Fruit fly (Drosophila melanogaster) whole organism, wandering third instar larva: ENCODE data around the gene CG17944.

Experiments
- Abd-B ChIP-seq: fragments of >200 bp; optimal IDR thresholded peaks from 2 replicates; lab custom pipeline; 2017; ENCODE audit warnings: missing biosample characterization, missing genetic modification characterization
- CG9705 ChIP-seq: fragments of 200-800 bp; sonication (Bioruptor generic); optimal IDR thresholded peaks from 2 replicates; lab custom pipeline; 2018; ENCODE audit warnings: missing biosample characterization, mild to moderate bottlenecking, missing genetic modification characterization
- CrebA ChIP-seq: fragments of 200-800 bp; sonication (Bioruptor generic); optimal IDR thresholded peaks from 2 replicates; lab custom pipeline; 2016; ENCODE audit warnings: missing biosample characterization, mild to moderate bottlenecking, missing genetic modification characterization, borderline replicate concordance
- Dfd ChIP-seq: fragments of >200 bp; optimal IDR thresholded peaks from 2 replicates; lab custom pipeline; 2017; ENCODE audit warnings: missing biosample characterization, missing genetic modification characterization
- Dif ChIP-seq: fragments of 200-275, 200-300 bp; sonication (Bioruptor generic); optimal IDR thresholded peaks from 2 replicates; lab custom pipeline; 2018; ENCODE audit warnings: missing biosample characterization, missing genetic modification characterization; ENCODE audit not compliant: partially characterized antibody
- GATAd ChIP-seq: sonication (Bioruptor generic); optimal IDR thresholded peaks from 2 replicates; lab custom pipeline; 2016; ENCODE audit warnings: missing biosample characterization, missing genetic modification characterization
- Hr78 ChIP-seq: fragments of >200 bp; optimal IDR thresholded peaks from 2 replicates; lab custom pipeline; 2017; ENCODE audit warnings: missing biosample characterization, missing genetic modification characterization
- Jra ChIP-seq: sonication (Bioruptor generic); optimal IDR thresholded peaks from 2 replicates; lab custom pipeline; 2016; ENCODE audit warnings: missing biosample characterization, missing genetic modification characterization
- Myc ChIP-seq: fragments of >200 bp; optimal IDR thresholded peaks from 2 replicates; lab custom pipeline; 2017
- OdsH ChIP-seq: fragments of 200-800 bp; sonication (Bioruptor generic); optimal IDR thresholded peaks from 2 replicates; lab custom pipeline; 2016; ENCODE audit warnings: missing biosample characterization, mild to moderate bottlenecking, missing genetic modification characterization
- Sp1 ChIP-seq: fragments of 200-800 bp; sonication (Bioruptor generic); optimal IDR thresholded peaks from 3 replicates; lab custom pipeline; 2019; ENCODE audit warnings: missing biosample characterization, mild to moderate bottlenecking, missing genetic modification characterization, moderate library complexity
- Vsx2 ChIP-seq: fragments of 200-300, 225-300 bp; sonication (Bioruptor generic); optimal IDR thresholded peaks from 2 replicates; lab custom pipeline; 2018; ENCODE audit warnings: missing biosample characterization, missing genetic modification characterization; ENCODE audit not compliant: partially characterized antibody
- br ChIP-seq: fragments of 200-800 bp; sonication (Bioruptor generic); optimal IDR thresholded peaks from 2 replicates; lab custom pipeline; 2016; ENCODE audit warnings: missing biosample characterization, missing genetic modification characterization
- dl ChIP-seq, 2 experiments: fragments of 175-275, 200-275 bp in 1 of 2; fragments of 200-275 bp in 1 of 2; sonication (Bioruptor generic); optimal IDR thresholded peaks; lab custom pipeline; 2018; ENCODE audit warnings: mild to moderate bottlenecking in 2 of 2, missing biosample characterization in 2 of 2, missing genetic modification characterization in 2 of 2, moderate library complexity in 2 of 2; ENCODE audit not compliant: partially characterized antibody in 2 of 2, insufficient read depth in 1 of 2
- dmrt93B ChIP-seq: fragments of 200-800 bp; sonication (Bioruptor generic); optimal IDR thresholded peaks from 2 replicates; lab custom pipeline; 2018; ENCODE audit warnings: missing biosample characterization, mild to moderate bottlenecking, missing genetic modification characterization
- dsf ChIP-seq: sonication (Bioruptor generic); optimal IDR thresholded peaks from 2 replicates; lab custom pipeline; 2016; ENCODE audit warnings: missing biosample characterization, missing genetic modification characterization, borderline replicate concordance
- ey ChIP-seq: fragments of 200-800 bp; sonication (Bioruptor generic); optimal IDR thresholded peaks from 2 replicates; lab custom pipeline; 2016; ENCODE audit warnings: missing biosample characterization, missing genetic modification characterization
- foxo ChIP-seq, 2 experiments: fragments of 200-800 bp; sonication (Bioruptor generic); optimal IDR thresholded peaks; 2 replicates in 1 of 2; 3 replicates in 1 of 2; lab custom pipeline; 2016 to 2017; ENCODE audit warnings: missing biosample characterization in 2 of 2, missing genetic modification characterization in 2 of 2
- fru ChIP-seq: fragments of 200-800 bp; sonication (Bioruptor generic); optimal IDR thresholded peaks from 3 replicates; lab custom pipeline; 2016; ENCODE audit warnings: missing biosample characterization, mild to moderate bottlenecking, missing genetic modification characterization
- jim ChIP-seq: fragments of 175-275, 200-325 bp; sonication (Bioruptor generic); optimal IDR thresholded peaks from 2 replicates; lab custom pipeline; 2016; ENCODE audit warnings: missing biosample characterization, mild to moderate bottlenecking, missing genetic modification characterization
- lola ChIP-seq: fragments of >200 bp; optimal IDR thresholded peaks from 2 replicates; lab custom pipeline; 2017; ENCODE audit warnings: missing biosample characterization, missing genetic modification characterization
- pan ChIP-seq: fragments of >200 bp; optimal IDR thresholded peaks from 2 replicates; lab custom pipeline; 2017
- psq ChIP-seq: fragments of 200-800 bp; sonication (Bioruptor generic); optimal IDR thresholded peaks from 3 replicates; lab custom pipeline; 2017; ENCODE audit warnings: missing biosample characterization, mild to moderate bottlenecking, missing genetic modification characterization, moderate library complexity
- rgr ChIP-seq: fragments of 200-800 bp; sonication (Bioruptor generic); optimal IDR thresholded peaks from 3 replicates; lab custom pipeline; 2016; ENCODE audit warnings: missing biosample characterization, mild to moderate bottlenecking, missing genetic modification characterization
- sv ChIP-seq: fragments of 200-800 bp; sonication (Bioruptor generic); optimal IDR thresholded peaks from 3 replicates; lab custom pipeline; 2016; ENCODE audit warnings: missing biosample characterization, missing genetic modification characterization
- tai ChIP-seq: sonication (Bioruptor generic); optimal IDR thresholded peaks from 2 replicates; lab custom pipeline; 2016; ENCODE audit warnings: missing biosample characterization, missing genetic modification characterization
- usp ChIP-seq: fragments of >200 bp; optimal IDR thresholded peaks from 2 replicates; lab custom pipeline; 2017; ENCODE audit warnings: missing biosample characterization, missing genetic modification characterization
- woc ChIP-seq: sonication (Bioruptor generic); optimal IDR thresholded peaks from 2 replicates; lab custom pipeline; 2016; ENCODE audit warnings: missing biosample characterization, mild to moderate bottlenecking, missing genetic modification characterization

Gene CG17944

DNA sequence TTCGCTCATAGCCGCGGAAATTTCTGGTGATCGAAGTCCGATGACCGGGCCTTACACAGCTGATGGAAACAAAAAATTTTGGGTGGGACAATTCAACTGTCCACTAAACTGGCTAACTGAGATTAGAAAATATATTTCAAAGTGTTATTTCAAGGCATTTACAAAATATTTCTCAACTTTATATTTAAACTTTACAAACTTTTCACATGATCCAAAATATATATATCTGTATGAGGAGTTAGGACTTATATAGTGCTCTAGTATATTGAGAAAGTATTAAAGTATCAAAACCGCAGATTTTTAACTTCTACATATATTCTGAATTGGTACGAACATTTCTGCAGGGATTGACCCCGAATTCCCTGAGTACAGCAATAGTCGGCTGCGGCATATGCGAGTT is at the start of gene CG17944:
CG17944 (minus strand) TSS at position 101 of the 400 bp plus-strand sequence.
- TF ChIP-seq Vsx2 (GFP tag; lab: Kevin White, UChicago) (no peak), br (GFP tag; lab: Kevin White, UChicago) (no peak), CrebA (GFP tag; lab: Kevin White, UChicago) (no peak), tai (no peak), sv (GFP tag; lab: Kevin White, UChicago) (no peak), jim (GFP tag; lab: Kevin White, UChicago) (no peak), pan (lab: Kevin White, UChicago) (no peak), usp (GFP tag; lab: Kevin White, UChicago) (no peak), Abd-B (no peak), woc (no peak), CG9705 (GFP tag; lab: Kevin White, UChicago) (no peak), Dfd (GFP tag; lab: Kevin White, UChicago) (no peak), dmrt93B (no peak), psq (GFP tag; lab: Kevin White, UChicago) (no peak), OdsH (no peak)

DNA sequence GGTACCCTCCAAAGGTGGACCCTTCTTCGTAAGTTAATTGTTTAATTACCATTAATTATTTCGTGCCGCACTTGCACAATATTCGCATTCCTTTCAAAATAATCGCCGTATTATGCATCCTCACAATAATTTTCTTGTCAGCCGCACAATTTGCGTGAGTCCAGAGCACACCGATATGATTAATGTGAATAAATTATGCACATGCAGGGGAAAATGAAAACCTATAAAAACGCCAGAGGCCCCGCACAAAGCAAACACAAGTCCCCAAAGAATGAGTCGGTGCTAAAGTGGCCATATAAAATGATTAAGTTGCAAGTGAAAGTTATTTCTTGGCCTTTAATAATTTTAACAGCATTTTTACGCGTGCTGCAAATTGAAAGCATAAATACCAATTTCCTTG is 44.6 kb upstream of the CG17944 start, which contains the start of gene Ir84a:
Ir84a (plus strand) TSS at position 301 of the 400 bp plus-strand sequence.
- TF ChIP-seq Vsx2 (GFP tag; lab: Kevin White, UChicago), result no peak

DNA sequence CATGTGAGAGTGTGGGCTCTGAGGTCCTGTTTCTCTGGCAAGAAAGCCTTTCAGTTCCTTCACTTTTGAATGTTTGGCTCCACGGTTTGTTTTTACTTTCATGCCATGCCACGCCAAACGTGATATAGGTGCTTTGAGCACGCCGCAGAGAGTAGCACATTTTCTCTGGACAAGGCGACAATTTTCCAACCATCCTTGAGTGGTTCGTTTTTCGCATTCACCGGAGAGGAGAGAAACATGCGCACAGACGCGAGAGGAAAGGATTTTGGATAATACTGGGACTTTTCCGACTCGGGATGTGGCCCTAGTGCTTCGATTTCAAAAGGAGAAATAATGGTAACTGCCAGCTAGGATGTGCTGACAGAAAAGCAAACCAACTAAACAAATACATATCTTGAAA is 32.1 kb upstream of the CG17944 start:
- TF ChIP-seq GATAd (GFP tag; lab: Kevin White, UChicago), result no peak
- no peak for TF ChIP-seq lola (GFP tag; lab: Kevin White, UChicago)
- no peak for TF ChIP-seq dl (GFP tag; optimal IDR thresholded peaks at IDR 0.05; lab: Kevin White, UChicago; ENCODE audit: insufficient read depth in 1 of 2, partially characterized antibody in 2 of 2)

DNA sequence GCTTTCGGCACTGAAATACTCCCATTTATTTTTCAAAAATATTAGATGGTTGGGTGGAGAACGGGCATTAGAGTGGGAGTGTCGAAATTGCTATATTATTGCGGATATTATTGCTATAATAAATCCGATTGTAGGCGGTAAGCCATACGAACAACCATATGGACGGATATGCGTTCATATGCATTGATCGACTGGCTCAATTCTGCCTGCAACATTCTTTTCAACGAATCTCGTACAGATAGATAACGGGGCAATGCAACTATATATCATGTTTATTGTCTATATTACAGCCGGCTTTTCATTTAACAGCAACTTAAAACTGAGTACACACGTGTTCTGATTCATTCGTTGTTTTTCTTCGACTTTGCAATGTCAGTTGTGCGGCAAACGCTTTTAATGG is 29.2 kb upstream of the CG17944 start, which contains the start of gene CG42650:
CG42650 (plus strand) TSS at position 301 of the 400 bp plus-strand sequence.
- no peak for TF ChIP-seq Myc (lab: Kevin White, UChicago)
- TF ChIP-seq ey, result no peak
- no peak for TF ChIP-seq usp (GFP tag; lab: Kevin White, UChicago)

dm6 chr3R:7369205-7369604 is 7.3 kb upstream of the CG17944 start, which contains the start of gene MstProx:
TSS of gene MstProx (minus strand) at chr3R:7369305.
- no peak for TF ChIP-seq Jra
- TF ChIP-seq fru, result no peak
- no peak for TF ChIP-seq dsf

DNA sequence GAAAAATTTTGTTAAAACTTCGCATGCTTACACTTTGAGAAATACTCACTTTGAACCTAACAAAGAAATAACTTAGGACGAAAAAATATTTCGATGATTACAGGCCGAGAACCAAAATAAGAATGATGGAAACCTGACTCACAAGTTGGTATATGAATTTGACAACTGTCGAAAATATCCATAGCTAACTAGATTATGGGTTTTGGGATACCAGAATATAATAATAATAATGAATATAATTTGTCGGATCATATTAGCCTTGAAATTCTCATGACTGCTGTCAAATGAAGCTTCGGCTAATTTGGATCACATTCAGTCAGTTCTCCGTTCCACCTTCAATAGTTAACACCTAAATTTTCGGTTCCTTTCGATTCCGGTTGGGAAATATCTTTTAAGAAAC is 3.6 kb upstream of the CG17944 start, which contains the start of the genes Mst84Db and Mst84Da:
Mst84Db (minus strand) TSS at position 101 of the 400 bp plus-strand sequence.
Mst84Da (plus strand) TSS at position 324 of the 400 bp plus-strand sequence.
- TF ChIP-seq Dif (GFP tag; lab: Kevin White, UChicago), result no peak
- TF ChIP-seq CrebA (GFP tag; lab: Kevin White, UChicago), result no peak
- TF ChIP-seq tai, result no peak
- no peak for TF ChIP-seq Myc (lab: Kevin White, UChicago)
- TF ChIP-seq dl (GFP tag; optimal IDR thresholded peaks at IDR 0.05; lab: Kevin White, UChicago; ENCODE audit: insufficient read depth in 1 of 2, partially characterized antibody in 2 of 2), result no peak

DNA sequence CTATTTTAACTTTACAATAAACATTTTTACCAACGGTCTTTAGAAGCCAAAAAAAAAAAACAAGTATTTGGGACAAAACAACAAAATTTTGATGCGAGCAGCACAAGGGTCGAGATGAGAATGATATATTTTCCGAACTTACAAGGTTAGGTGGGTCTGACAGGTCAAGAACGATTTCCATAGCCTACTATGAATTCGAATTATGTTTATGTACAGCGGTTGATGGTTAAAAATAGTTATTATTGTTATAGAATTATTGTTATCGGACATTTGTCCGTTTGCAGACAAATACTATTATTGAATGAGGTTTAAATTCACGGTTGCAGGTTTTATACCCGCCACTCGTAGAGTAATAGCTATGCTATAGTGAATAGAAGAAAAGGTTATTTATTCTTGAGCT is 2.6 kb upstream of the CG17944 start, which contains the start of gene Mst84Dc:
Mst84Dc (minus strand) TSS at position 101 of the 400 bp plus-strand sequence.
- TF ChIP-seq dsf, result no peak
- TF ChIP-seq Dif (GFP tag; lab: Kevin White, UChicago), result no peak
- no peak for TF ChIP-seq psq (GFP tag; lab: Kevin White, UChicago)
- no peak for TF ChIP-seq GATAd (GFP tag; lab: Kevin White, UChicago)
- TF ChIP-seq Hr78 (GFP tag; lab: Kevin White, UChicago), result no peak
- TF ChIP-seq ey, result no peak
- no peak for TF ChIP-seq Dfd (GFP tag; lab: Kevin White, UChicago)
- no peak for TF ChIP-seq usp (GFP tag; lab: Kevin White, UChicago)
- no peak for TF ChIP-seq Sp1 (GFP tag; lab: Kevin White, UChicago)
- no peak for TF ChIP-seq OdsH
- TF ChIP-seq foxo (GFP tag; optimal IDR thresholded peaks at IDR 0.05; lab: Kevin White, UChicago), result no peak
- TF ChIP-seq rgr (GFP tag; lab: Kevin White, UChicago), result no peak
- TF ChIP-seq CrebA (GFP tag; lab: Kevin White, UChicago), result no peak
